Fruit fly (Drosophila melanogaster) ovary, adult (tissue): ENCODE results near the gene LysS.
"Not testable (repeated sequence)": the region's sequence is repeated elsewhere in the genome, so short reads cannot be mapped to it uniquely, and the experiment has no call there.

Experiments used
- CG17801 ChIP-seq: fragments of 200-800 bp; optimal IDR thresholded peaks from 2 replicates; lab custom pipeline; 2019; ENCODE audit warnings: missing biosample characterization, mild to moderate bottlenecking, missing genetic modification characterization, moderate library complexity; ENCODE audit not compliant: partially characterized antibody

LysS gene

DNA sequence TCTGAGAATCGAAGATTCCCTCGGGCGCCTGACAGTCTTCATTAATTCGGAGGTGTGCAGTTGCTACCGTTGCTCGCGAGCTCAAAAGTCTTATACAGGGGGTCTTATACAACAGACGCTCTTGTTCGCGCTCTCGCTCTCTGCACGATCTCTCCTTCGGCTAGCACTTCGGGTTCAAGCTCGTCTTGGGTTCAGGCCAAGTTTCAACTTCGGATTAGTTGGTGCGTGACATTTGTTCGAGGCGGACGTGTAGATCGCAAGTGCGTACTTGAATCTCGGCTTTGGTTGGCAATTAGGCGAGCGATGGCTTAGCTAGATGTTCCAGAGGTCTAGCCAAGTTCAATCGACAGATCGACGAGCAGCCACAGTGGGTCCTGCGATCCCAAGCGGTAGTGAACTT is 19.3 kb upstream of the LysS start:
- no peak for TF ChIP-seq CG17801 (GFP tag; lab: Kevin White, UChicago)

DNA sequence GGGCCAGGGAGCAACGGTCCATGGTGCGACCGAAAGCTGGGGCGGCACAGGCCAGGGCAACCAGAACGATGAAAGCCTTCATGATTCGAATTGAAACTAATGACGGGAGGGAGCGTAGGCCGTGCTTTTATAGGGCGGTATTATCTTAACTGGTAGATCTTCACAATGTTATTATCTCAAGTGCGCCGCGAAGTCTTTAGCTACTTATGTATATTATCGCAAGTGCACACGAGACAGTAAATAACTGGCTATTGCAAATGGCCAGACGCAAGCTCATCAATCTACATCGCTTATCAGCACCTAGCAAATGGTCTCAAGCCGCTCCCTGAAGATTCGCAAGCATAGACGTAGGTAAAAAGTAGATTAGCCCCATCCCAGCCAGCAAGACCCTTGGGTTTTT is 16.5 kb upstream of the LysS start, which contains the start of gene LysD:
LysD (minus strand) TSS at position 101 of the 400 bp plus-strand sequence.
- no peak for TF ChIP-seq CG17801 (GFP tag; lab: Kevin White, UChicago)

DNA sequence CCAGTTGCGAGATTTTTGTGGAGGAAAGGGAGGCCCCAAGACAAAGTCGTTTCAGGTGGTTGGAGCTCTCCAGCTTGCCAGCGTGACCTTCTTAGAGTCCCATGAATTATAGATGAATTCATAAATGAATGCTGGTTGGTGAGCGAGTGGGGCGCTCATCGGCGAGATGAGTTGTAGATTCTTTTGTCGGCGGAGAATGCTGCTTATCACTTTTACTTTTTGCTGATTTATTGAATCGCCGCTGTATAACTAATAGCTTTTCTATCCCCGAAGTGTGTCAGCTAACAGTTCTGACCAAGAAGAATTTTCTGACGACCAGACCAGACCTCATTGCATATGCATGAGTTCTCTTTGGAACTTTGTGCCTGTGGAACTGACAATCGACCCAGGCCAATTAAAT is 15.4 kb upstream of the LysS start:
- no peak for TF ChIP-seq CG17801 (GFP tag; lab: Kevin White, UChicago)

DNA sequence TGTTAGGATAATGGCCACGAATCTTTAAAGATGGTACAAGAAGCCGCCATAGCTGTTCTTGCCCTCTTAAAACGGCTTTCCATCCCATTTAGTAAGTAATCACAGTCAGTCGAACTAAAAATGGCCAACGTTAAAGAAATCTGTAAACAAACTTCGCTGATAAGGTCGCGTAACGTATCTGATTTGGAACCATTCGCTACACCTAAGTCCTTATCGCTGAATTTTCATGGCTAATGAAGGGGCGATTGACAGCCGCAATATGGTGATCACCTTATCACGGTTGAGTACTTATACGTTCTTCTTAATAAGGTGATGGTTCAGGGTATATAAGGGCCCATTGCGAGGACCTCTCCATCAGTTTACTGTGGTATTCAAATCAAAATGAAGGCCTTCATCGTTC is 15.0 kb upstream of the LysS start, which contains the start of gene LysE:
LysE (plus strand) TSS at position 257 of the 400 bp plus-strand sequence.
- TF ChIP-seq CG17801 (GFP tag; lab: Kevin White, UChicago), result no peak

DNA sequence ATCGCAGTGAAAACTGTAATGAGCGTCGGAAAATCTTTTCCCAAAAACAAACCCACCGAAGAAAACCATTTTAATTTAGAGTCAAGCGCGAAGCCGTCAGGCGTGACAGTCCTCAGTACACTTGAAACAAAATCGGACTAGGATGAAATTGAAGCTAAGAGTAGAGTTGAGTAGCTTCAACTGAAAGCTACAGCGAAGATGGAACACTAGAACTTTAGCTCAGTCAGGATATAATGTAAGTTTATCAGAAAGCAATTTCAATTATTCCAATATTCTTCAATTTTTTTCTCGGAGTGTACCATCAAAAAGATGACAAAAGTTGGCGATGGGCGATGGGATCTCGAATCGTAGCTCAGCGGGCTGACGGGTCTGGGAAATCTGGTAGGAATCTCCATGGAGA is 11.1 kb upstream of the LysS start:
- TF ChIP-seq CG17801 (GFP tag; lab: Kevin White, UChicago), result no peak

DNA sequence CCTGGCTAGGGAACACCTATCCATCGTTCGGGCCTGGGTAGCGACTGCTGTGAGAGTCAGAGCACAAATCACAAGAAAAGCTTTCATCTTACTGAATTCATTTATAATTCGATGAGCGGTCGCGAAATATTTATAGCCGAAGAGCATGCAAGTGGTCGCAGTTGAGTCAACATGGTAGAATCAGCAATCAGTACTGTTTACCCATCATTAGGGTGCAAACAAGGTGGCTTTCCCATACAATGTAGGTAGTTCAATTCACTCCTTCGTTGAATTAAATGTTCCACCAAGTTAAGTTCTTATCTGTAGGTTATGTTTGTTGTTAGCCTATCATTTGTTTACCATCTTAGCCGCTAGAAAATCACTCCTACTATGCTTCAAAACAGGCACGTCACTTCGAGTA is 9.0 kb upstream of the LysS start, which contains the start of gene LysP:
LysP (minus strand) TSS at position 101 of the 400 bp plus-strand sequence.
- TF ChIP-seq CG17801 (GFP tag; lab: Kevin White, UChicago), result no peak

DNA sequence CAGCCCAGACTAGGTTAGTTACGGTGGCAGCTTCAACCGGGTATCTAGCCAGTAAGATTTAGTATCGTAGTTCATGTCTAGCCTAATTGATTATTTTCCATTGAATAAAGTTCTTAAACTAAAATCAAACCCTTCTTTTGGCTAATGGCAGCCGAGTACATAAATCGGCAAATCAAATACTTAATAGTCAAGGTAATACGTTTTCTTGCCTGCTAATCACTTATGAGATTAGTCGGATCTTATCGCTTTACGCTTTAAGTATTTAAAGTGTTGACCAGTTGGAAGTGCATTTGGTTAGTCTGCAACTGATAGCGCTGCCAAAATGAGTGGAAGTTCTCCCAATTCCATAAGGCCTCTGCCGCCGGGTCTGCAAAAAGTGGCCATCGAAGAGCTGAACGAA is 5.0 kb downstream of the LysS start, which contains the start of gene CG33965:
CG33965 (plus strand) TSS at position 301 of the 400 bp plus-strand sequence.
- no peak for TF ChIP-seq CG17801 (GFP tag; lab: Kevin White, UChicago)

DNA sequence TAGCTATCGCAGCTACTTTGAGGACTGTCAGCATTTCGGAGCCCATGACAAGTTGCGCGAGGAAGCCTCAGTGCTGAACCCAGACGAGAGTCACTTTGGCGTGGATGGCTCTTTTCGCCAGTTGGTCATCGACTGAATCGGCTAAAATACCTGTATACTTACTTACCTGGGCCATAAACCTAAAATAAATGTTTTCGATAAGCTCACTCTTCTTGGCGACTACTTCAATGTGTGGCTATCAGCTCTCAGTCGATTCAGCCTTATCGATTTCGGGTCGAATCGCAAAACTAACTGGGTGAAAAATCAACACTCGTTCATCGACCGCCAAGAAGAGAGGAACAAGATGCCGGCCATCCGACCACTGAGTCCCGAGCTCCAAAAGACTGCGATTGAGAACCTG is 6.3 kb downstream of the LysS start, which contains the start of gene CG33966:
CG33966 (plus strand) TSS at position 301 of the 400 bp plus-strand sequence.
- no peak for TF ChIP-seq CG17801 (GFP tag; lab: Kevin White, UChicago)

DNA sequence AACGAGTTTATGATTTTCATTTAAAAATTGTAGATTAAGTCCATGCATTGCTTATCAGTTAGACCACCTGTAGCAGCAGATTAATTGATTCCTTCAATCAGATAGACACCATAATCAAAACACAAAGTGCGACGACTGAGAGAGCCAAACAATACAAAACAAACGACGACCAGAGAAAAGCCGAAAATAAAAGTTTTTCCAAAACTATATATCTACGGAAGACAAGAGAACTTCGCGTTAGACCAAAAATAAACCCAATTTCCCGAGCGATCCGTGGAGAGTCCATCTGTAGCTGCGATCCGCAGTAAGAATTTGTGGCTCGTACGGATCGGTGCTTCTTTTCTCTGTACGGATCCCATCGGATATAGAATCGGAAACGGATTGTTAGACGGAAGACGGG is 7.9 kb downstream of the LysS start, which contains the start of gene galene:
galene (plus strand) TSS at position 301 of the 400 bp plus-strand sequence.
- no peak for TF ChIP-seq CG17801 (GFP tag; lab: Kevin White, UChicago)

DNA sequence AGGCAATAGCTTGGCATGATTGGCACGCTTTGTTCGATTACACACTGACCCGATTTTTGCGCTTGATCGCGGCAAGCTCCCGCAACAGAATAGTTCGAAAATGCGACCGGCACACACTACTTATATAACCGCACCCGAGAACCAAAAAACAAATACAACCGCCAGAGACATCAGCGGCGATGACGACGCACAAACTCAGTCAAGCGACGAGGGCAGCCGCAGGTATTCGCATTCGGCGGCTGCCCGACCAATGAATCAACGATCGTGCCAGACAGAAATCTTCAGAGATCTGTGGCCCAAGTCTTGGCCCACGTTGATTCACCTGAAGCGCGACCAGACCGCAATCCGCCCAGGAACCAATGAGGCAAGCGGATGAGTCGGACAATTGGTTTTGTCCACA is 10.7 kb downstream of the LysS start, which contains the start of gene CG9192:
CG9192 (minus strand) TSS at position 101 of the 400 bp plus-strand sequence.
- no peak for TF ChIP-seq CG17801 (GFP tag; lab: Kevin White, UChicago)

DNA sequence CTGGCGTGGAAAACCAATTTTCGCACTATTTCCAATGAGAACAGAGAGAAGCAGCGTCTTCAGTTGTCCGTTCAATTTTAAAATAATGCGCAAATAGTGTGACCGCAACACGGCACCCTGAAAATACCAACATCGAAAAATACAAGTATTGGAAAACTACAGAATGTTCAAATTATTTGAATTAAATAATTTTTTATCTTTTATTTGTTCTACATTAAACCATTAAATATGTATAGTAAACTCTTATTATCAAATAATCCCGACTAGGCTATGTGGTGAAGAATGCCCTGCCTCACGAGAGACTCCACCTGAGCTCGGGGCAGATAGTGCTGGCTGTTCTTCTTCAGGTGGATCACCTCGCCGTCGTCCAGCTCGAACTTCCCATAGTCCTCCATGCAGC is 18.3 kb downstream of the LysS start, which contains the start of gene Klp61F:
Klp61F (minus strand) TSS at position 101 of the 400 bp plus-strand sequence.
- not testable (repeated sequence) for TF ChIP-seq CG17801 (GFP tag; lab: Kevin White, UChicago)

DNA sequence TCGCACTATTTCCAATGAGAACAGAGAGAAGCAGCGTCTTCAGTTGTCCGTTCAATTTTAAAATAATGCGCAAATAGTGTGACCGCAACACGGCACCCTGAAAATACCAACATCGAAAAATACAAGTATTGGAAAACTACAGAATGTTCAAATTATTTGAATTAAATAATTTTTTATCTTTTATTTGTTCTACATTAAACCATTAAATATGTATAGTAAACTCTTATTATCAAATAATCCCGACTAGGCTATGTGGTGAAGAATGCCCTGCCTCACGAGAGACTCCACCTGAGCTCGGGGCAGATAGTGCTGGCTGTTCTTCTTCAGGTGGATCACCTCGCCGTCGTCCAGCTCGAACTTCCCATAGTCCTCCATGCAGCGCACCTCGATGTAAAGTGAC is 19.3 kb downstream of the LysS start, which contains the start of gene CG32318:
CG32318 (minus strand) TSS at position 101 of the 400 bp plus-strand sequence.
- not testable (repeated sequence) for TF ChIP-seq CG17801 (GFP tag; lab: Kevin White, UChicago)

DNA sequence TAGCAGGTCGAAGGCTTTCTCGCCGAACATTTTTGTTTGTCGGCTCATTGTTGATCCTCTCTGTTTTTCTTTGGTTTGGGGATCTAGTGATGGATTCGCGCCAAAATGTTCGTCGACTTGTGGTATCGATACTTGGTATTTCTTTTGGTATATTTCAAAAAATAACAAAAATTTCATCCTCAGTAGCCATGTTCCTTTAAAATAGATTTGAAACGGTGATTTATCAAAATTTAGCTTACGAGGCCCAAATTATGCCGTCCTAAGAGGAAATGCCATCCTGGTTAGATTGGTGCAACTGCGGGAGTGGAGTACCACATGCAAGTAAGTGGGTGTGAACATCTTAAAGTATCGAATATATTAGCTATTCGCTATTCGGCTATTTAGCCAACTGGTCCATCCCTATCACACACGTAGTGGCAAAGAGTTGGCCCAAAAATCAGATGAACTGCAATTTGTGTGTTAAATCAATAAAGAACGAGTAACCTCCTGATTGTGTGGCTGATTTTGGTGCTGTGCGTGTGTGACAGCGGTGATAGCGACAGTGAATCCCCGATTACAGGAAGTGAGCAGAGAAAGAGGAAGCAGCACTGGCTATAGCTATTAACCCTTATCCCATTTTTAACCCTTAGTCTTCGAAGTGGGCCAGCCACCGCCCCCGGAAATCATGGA is 20.2 kb downstream of the LysS start, which contains the start of the genes Psf1 and Sac1:
Psf1 (minus strand) TSS at position 51 of the 669 bp plus-strand sequence.
Sac1 (plus strand) TSS at position 191 of the 669 bp plus-strand sequence.
- no peak for TF ChIP-seq CG17801 (GFP tag; lab: Kevin White, UChicago)

DNA sequence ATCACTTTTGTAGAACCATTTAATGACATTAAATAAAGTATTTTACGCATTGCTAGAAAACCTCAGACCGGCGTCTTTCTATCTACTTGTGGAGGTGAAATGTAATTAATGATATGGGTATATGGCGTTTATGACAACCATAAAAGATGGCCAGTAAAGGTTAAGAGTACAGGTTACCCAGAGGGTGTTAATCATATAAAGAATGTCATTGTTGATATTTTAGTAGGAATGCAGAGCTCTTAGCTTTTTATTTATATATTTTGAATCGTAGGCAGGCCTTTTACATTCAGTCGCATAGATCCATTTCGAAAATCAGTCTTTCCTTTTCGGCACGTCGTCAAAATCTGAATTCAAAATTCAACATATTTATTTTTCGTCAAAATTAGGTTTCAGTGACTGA is 22.8 kb downstream of the LysS start, which contains the start of gene Bfc:
Bfc (plus strand) TSS at position 301 of the 400 bp plus-strand sequence.
- TF ChIP-seq CG17801 (GFP tag; lab: Kevin White, UChicago), result no peak

DNA sequence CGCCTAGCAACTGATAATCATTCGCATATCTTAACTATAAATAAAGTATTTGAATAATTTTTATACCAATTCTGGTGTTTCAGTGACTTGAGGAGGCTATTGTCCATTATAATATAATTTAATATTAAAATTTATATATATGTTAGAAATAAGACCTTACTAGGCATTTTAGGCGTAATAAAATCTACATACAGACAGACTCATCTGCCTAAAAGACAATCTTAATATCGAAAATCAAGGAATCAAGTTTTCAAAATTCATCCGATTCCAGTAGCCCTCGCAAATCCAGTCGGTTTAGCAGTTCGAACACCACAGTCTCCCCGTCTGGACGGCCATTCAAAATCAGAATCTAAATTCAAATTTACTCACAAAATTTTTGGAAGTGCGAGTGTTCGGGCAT is 24.2 kb downstream of the LysS start, which contains the start of the genes CG9130 and CG9133:
CG9130 (plus strand) TSS at position 301 of the 400 bp plus-strand sequence.
CG9133 (plus strand) TSS at position 301 of the 400 bp plus-strand sequence.
- no peak for TF ChIP-seq CG17801 (GFP tag; lab: Kevin White, UChicago)
